Fruit fly (Drosophila melanogaster): ENCODE data around the gene CalpC.
A peak's percentile ranks its signal among the peaks of the same experiment; 100 is the strongest.

CalpC gene

dm6 chrX:16325472-16325871 is at the start of gene CalpC (continued):
- TF ChIP-seq zf30C (GFP tag; optimal IDR thresholded peaks at IDR 0.05): no peak
- peak; percentile 15 for TF ChIP-seq stwl (tag; optimal IDR thresholded peaks at IDR 0.05)
- no peak for TF ChIP-seq mam (GFP tag; optimal IDR thresholded peaks at IDR 0.05)
- no peak for TF ChIP-seq nmo (GFP tag; optimal IDR thresholded peaks at IDR 0.05)
- TF ChIP-seq Oaz (GFP tag; IDR thresholded peaks at IDR 0.05): no peak
- TF ChIP-seq Kr (GFP tag; optimal IDR thresholded peaks at IDR 0.05): no peak
- no peak for TF ChIP-seq prd (optimal IDR thresholded peaks at IDR 0.05)
- TF ChIP-seq prd (GFP tag; IDR thresholded peaks at IDR 0.05): no peak
- TF ChIP-seq rib (GFP tag; IDR thresholded peaks at IDR 0.05): no peak
- no peak for TF ChIP-seq CG6175 (GFP tag; IDR thresholded peaks at IDR 0.05)
- TF ChIP-seq eyg (GFP tag; optimal IDR thresholded peaks at IDR 0.05): no peak
- no peak for TF ChIP-seq CG17912 (GFP tag; optimal IDR thresholded peaks at IDR 0.05)
- TF ChIP-seq dan (GFP tag; IDR thresholded peaks at IDR 0.05): no peak
- TF ChIP-seq Lim3 (GFP tag; IDR thresholded peaks at IDR 0.05): no peak
- peak; percentile 39; the same call in 1 of the 2 replicates for TF ChIP-seq amos (GFP tag; IDR thresholded peaks at IDR 0.05; ENCODE audit: partially characterized antibody)
- TF ChIP-seq PHDP (tag; optimal IDR thresholded peaks at IDR 0.05): no peak
- no peak for TF ChIP-seq h (optimal IDR thresholded peaks at IDR 0.05)
- no peak for TF ChIP-seq NfI (GFP tag; optimal IDR thresholded peaks at IDR 0.05)
- TF ChIP-seq hb (GFP tag; IDR thresholded peaks at IDR 0.05; ENCODE audit: partially characterized antibody): no peak
- no peak for TF ChIP-seq CG32767 (GFP tag; IDR thresholded peaks at IDR 0.05)
- no peak for TF ChIP-seq CG15269 (tag; optimal IDR thresholded peaks at IDR 0.05)
- no peak for TF ChIP-seq caup (GFP tag; optimal IDR thresholded peaks at IDR 0.05; ENCODE audit: severe bottlenecking)
- TF ChIP-seq cg (GFP tag; optimal IDR thresholded peaks at IDR 0.05): no peak
- TF ChIP-seq CG12769 (tag; optimal IDR thresholded peaks at IDR 0.05): peak; percentile 46
- TF ChIP-seq CG31388 (GFP tag; optimal IDR thresholded peaks at IDR 0.05): no peak
- TF ChIP-seq exex (tag; optimal IDR thresholded peaks at IDR 0.05): no peak
- no peak for TF ChIP-seq CG8359 (GFP tag; optimal IDR thresholded peaks at IDR 0.05; ENCODE audit: borderline replicate concordance)
- peak; percentile 3 for TF ChIP-seq CG2116 (GFP tag; optimal IDR thresholded peaks at IDR 0.05)
- TF ChIP-seq Mrtf (GFP tag; IDR thresholded peaks at IDR 0.05): no peak
- TF ChIP-seq cad (GFP tag; optimal IDR thresholded peaks at IDR 0.05): no peak
- peak; percentile 29 for TF ChIP-seq phol (tag; optimal IDR thresholded peaks at IDR 0.05)
- no peak for TF ChIP-seq CG14050 (GFP tag; IDR thresholded peaks at IDR 0.05)
- TF ChIP-seq gfzf (GFP tag; optimal IDR thresholded peaks at IDR 0.05): no peak
- no peak for TF ChIP-seq C15 (GFP tag; IDR thresholded peaks at IDR 0.05)
- no peak for TF ChIP-seq fd64A (GFP tag; optimal IDR thresholded peaks at IDR 0.05)
- no peak for TF ChIP-seq CG12155 (GFP tag; optimal IDR thresholded peaks at IDR 0.05)
- TF ChIP-seq CG16813 (GFP tag; IDR thresholded peaks at IDR 0.05; ENCODE audit: partially characterized antibody): no peak
- TF ChIP-seq twi (tag; optimal IDR thresholded peaks at IDR 0.05): no peak
- no peak for TF ChIP-seq pb (GFP tag; optimal IDR thresholded peaks at IDR 0.05)
- no peak for TF ChIP-seq CG6813 (GFP tag; optimal IDR thresholded peaks at IDR 0.05)
- TF ChIP-seq CG7786 (GFP tag; optimal IDR thresholded peaks at IDR 0.05): no peak
- no peak for TF ChIP-seq Mad (GFP tag; optimal IDR thresholded peaks at IDR 0.05)
- TF ChIP-seq CG13624 (GFP tag; optimal IDR thresholded peaks at IDR 0.05): no peak
- TF ChIP-seq CG13296 (GFP tag; optimal IDR thresholded peaks at IDR 0.05): no peak
- no peak for TF ChIP-seq CG15696 (tag; optimal IDR thresholded peaks at IDR 0.05)
- TF ChIP-seq Opbp (GFP tag; IDR thresholded peaks at IDR 0.05; ENCODE audit: partially characterized antibody): peak; percentile 56; the same call in 1 of the 3 replicates
- no peak for TF ChIP-seq HLH54F (GFP tag; optimal IDR thresholded peaks at IDR 0.05)
- TF ChIP-seq lbe (GFP tag; optimal IDR thresholded peaks at IDR 0.05): no peak
- TF ChIP-seq MBD-R2 (GFP tag; IDR thresholded peaks at IDR 0.05): peak; percentile 17; the same call in 1 of the 2 replicates
- TF ChIP-seq zen2 (GFP tag; IDR thresholded peaks at IDR 0.05; ENCODE audit: partially characterized antibody): no peak
- TF ChIP-seq Doc3 (GFP tag; IDR thresholded peaks at IDR 0.05; ENCODE audit: partially characterized antibody): no peak
- TF ChIP-seq CG8089 (GFP tag; optimal IDR thresholded peaks at IDR 0.05): no peak
